Fruit fly (Drosophila melanogaster) whole organism, embryonic: ENCODE data around the gene CG42674.

ENCODE experiments used
- Abd-B ChIP-seq: fragments of 200-800 bp; sonication (Bioruptor generic); optimal IDR thresholded peaks from 2 replicates; lab custom pipeline; 2018; ENCODE audit warnings: missing biosample characterization, mild to moderate bottlenecking, missing genetic modification characterization, moderate library complexity
- B-H2 ChIP-seq: fragments of 200-800 bp; sonication (Bioruptor generic); optimal IDR thresholded peaks from 2 replicates; lab custom pipeline; 2018; ENCODE audit warnings: missing biosample characterization, mild to moderate bottlenecking, missing genetic modification characterization
- CG11398 ChIP-seq: fragments of 200-800 bp; sonication (Bioruptor generic); optimal IDR thresholded peaks from 2 replicates; lab custom pipeline; 2016; ENCODE audit warnings: missing biosample characterization, missing genetic modification characterization
- CG12155 ChIP-seq: fragments of 200-800 bp; sonication (Bioruptor generic); optimal IDR thresholded peaks from 3 replicates; lab custom pipeline; 2016; ENCODE audit warnings: missing biosample characterization, missing genetic modification characterization
- CG12299 ChIP-seq: fragments of 200-800 bp; sonication (Bioruptor generic); optimal IDR thresholded peaks from 2 replicates; lab custom pipeline; 2018; ENCODE audit warnings: missing biosample characterization, mild to moderate bottlenecking, missing genetic modification characterization
- CG13296 ChIP-seq: fragments of 200-800 bp; sonication (Bioruptor generic); optimal IDR thresholded peaks from 3 replicates; lab custom pipeline; 2018; ENCODE audit warnings: missing biosample characterization, mild to moderate bottlenecking, missing genetic modification characterization
- CG15269 ChIP-seq: fragments of 200-800 bp; sonication (Bioruptor generic); optimal IDR thresholded peaks from 2 replicates; lab custom pipeline; 2018; ENCODE audit warnings: missing biosample characterization, mild to moderate bottlenecking, missing genetic modification characterization, moderate library complexity
- CG15479 ChIP-seq: fragments of 200-800 bp; sonication (Bioruptor generic); optimal IDR thresholded peaks from 3 replicates; lab custom pipeline; 2019; ENCODE audit warnings: missing biosample characterization, mild to moderate bottlenecking, missing genetic modification characterization, moderate library complexity
- CG1603 ChIP-seq: fragments of 200-800 bp; sonication (Bioruptor generic); optimal IDR thresholded peaks from 2 replicates; lab custom pipeline; 2019; ENCODE audit warnings: missing biosample characterization, mild to moderate bottlenecking, missing genetic modification characterization, moderate library complexity
- CG17385 ChIP-seq: fragments of 200-800 bp; sonication (Bioruptor generic); optimal IDR thresholded peaks from 3 replicates; lab custom pipeline; 2018; ENCODE audit warnings: missing biosample characterization, mild to moderate bottlenecking, missing genetic modification characterization
- CG2202 ChIP-seq: fragments of 200-800 bp; sonication (Bioruptor generic); optimal IDR thresholded peaks from 2 replicates; lab custom pipeline; 2018; ENCODE audit warnings: missing biosample characterization, mild to moderate bottlenecking, missing genetic modification characterization
- CG32767 ChIP-seq: fragments of 200-800 bp; sonication (Bioruptor generic); IDR thresholded peaks from 2 replicates; pipeline ENCODE4 v1.3.6; 2022; ENCODE audit warnings: missing biosample characterization, missing genetic modification characterization
- CG4404 ChIP-seq: fragments of 200-800 bp; sonication (Bioruptor generic); IDR thresholded peaks from 2 replicates; pipeline ENCODE4 v1.3.6; 2022; ENCODE audit warnings: missing biosample characterization, missing genetic modification characterization
- CG4707 ChIP-seq: fragments of 200-800 bp; sonication (Bioruptor generic); optimal IDR thresholded peaks from 2 replicates; lab custom pipeline; 2018; ENCODE audit warnings: missing biosample characterization, mild to moderate bottlenecking, missing genetic modification characterization, moderate library complexity
- CG4730 ChIP-seq: fragments of 200-800 bp; sonication (Bioruptor generic); IDR thresholded peaks from 2 replicates; pipeline ENCODE4 v1.3.6; 2022; ENCODE audit warnings: missing biosample characterization, missing genetic modification characterization
- CG5245 ChIP-seq: fragments of 200-800 bp; sonication (Bioruptor generic); optimal IDR thresholded peaks from 3 replicates; lab custom pipeline; 2016; ENCODE audit warnings: missing biosample characterization, missing genetic modification characterization
- CG6683 ChIP-seq: fragments of 200-800 bp; sonication (Bioruptor generic); optimal IDR thresholded peaks from 2 replicates; lab custom pipeline; 2017; ENCODE audit warnings: missing biosample characterization, mild to moderate bottlenecking, missing genetic modification characterization, missing genetic modification reagents
- CG7745 ChIP-seq: fragments of 200-800 bp; sonication (Bioruptor generic); optimal IDR thresholded peaks from 2 replicates; lab custom pipeline; 2018; ENCODE audit warnings: missing biosample characterization, mild to moderate bottlenecking, missing genetic modification characterization, moderate library complexity
- CG7786 ChIP-seq: fragments of 200-800 bp; sonication (Bioruptor generic); optimal IDR thresholded peaks from 2 replicates; lab custom pipeline; 2016; ENCODE audit warnings: missing biosample characterization, missing genetic modification characterization
- CG8924 ChIP-seq: fragments of 200-800 bp; optimal IDR thresholded peaks from 3 replicates; lab custom pipeline; 2019; ENCODE audit warnings: missing biosample characterization, mild to moderate bottlenecking, missing genetic modification characterization, moderate library complexity
- CTCF ChIP-seq: fragments of 200-800 bp; sonication (Bioruptor generic); optimal IDR thresholded peaks from 2 replicates; lab custom pipeline; 2017; ENCODE audit warnings: missing biosample characterization, mild to moderate bottlenecking, missing genetic modification characterization, moderate library complexity
- Dip2 ChIP-seq: fragments of 200-800 bp; sonication (Bioruptor generic); IDR thresholded peaks from 2 replicates; pipeline ENCODE4 v1.3.6; 2022; ENCODE audit warnings: missing biosample characterization, missing genetic modification characterization
- E2f1 ChIP-seq: fragments of 200-800 bp; sonication (Bioruptor generic); IDR thresholded peaks from 2 replicates; pipeline ENCODE4 v1.3.6; 2022; ENCODE audit warnings: missing biosample characterization, missing genetic modification characterization
- ERR ChIP-seq: fragments of 200-800 bp; sonication (Bioruptor generic); optimal IDR thresholded peaks from 2 replicates; lab custom pipeline; 2016; ENCODE audit warnings: missing biosample characterization, missing genetic modification characterization
- Ets65A ChIP-seq: fragments of 200-800 bp; sonication (Bioruptor generic); peaks from one replicate; lab custom pipeline; 2016; ENCODE audit warnings: missing biosample characterization, missing genetic modification characterization
- Fer2 ChIP-seq: fragments of 200-800 bp; sonication (Bioruptor generic); optimal IDR thresholded peaks from 2 replicates; lab custom pipeline; 2018; ENCODE audit warnings: missing biosample characterization, mild to moderate bottlenecking, missing genetic modification characterization, moderate library complexity
- HLH3B ChIP-seq: fragments of 200-800 bp; sonication (Bioruptor generic); IDR thresholded peaks from 2 replicates; pipeline ENCODE4 v1.3.6; 2022; ENCODE audit warnings: missing biosample characterization, missing genetic modification characterization
- Hand ChIP-seq: fragments of 200-800 bp; sonication (Bioruptor generic); optimal IDR thresholded peaks from 2 replicates; lab custom pipeline; 2017; ENCODE audit warnings: mild to moderate bottlenecking, missing biosample characterization, missing genetic modification reagents, missing genetic modification characterization
- MBD-R2 ChIP-seq: fragments of 200-800 bp; sonication (Bioruptor generic); IDR thresholded peaks from 2 replicates; pipeline ENCODE4 v1.3.6; 2022; ENCODE audit warnings: missing biosample characterization, missing genetic modification characterization
- Med ChIP-seq: fragments of 200-800 bp; sonication (Bioruptor generic); peaks from one replicate; lab custom pipeline; 2016; ENCODE audit warnings: missing biosample characterization, missing genetic modification characterization, mild to moderate bottlenecking, inconsistent platforms, moderate library complexity
- Opbp ChIP-seq: fragments of 200-800 bp; sonication (Bioruptor generic); IDR thresholded peaks from 3 replicates; pipeline ENCODE4 v1.3.6; 2022; ENCODE audit warnings: missing biosample characterization, missing genetic modification characterization; ENCODE audit not compliant: partially characterized antibody
- Xbp1 ChIP-seq: fragments of 200-800 bp; sonication (Bioruptor generic); optimal IDR thresholded peaks from 3 replicates; lab custom pipeline; 2016; ENCODE audit warnings: missing biosample characterization, mild to moderate bottlenecking, missing genetic modification characterization
- chinmo ChIP-seq: fragments of 200-800 bp; sonication (Bioruptor generic); IDR thresholded peaks from 4 replicates; pipeline ENCODE4 v1.3.6; 2022; ENCODE audit warnings: missing biosample characterization, missing genetic modification characterization; ENCODE audit not compliant: partially characterized antibody
- chm ChIP-seq: fragments of 200-800 bp; sonication (Bioruptor generic); IDR thresholded peaks from 2 replicates; pipeline ENCODE4 v1.3.6; 2022; ENCODE audit warnings: missing biosample characterization, missing genetic modification characterization
- ewg ChIP-seq: fragments of 200-800 bp; sonication (Bioruptor generic); optimal IDR thresholded peaks from 3 replicates; lab custom pipeline; 2017; ENCODE audit warnings: mild to moderate bottlenecking, missing biosample characterization, missing genetic modification reagents, missing genetic modification characterization
- grau ChIP-seq: fragments of 200-800 bp; optimal IDR thresholded peaks from 3 replicates; lab custom pipeline; 2019; ENCODE audit warnings: missing biosample characterization, mild to moderate bottlenecking, missing genetic modification characterization, moderate library complexity
- grn ChIP-seq: fragments of 200-800 bp; sonication (Bioruptor generic); optimal IDR thresholded peaks from 3 replicates; lab custom pipeline; 2017; ENCODE audit warnings: missing biosample characterization, missing genetic modification characterization
- knrl ChIP-seq: fragments of 200-800 bp; sonication (Bioruptor generic); IDR thresholded peaks from 3 replicates; pipeline ENCODE4 v1.3.6; 2022; ENCODE audit warnings: missing biosample characterization, missing genetic modification characterization; ENCODE audit not compliant: partially characterized antibody
- lola ChIP-seq, 3 experiments: fragments of >200 bp in 2 of 3; fragments of 200-800 bp in 1 of 3; sonication (Bioruptor generic) in 1 of 3; optimal IDR thresholded peaks; 2 replicates each; lab custom pipeline; 2017 to 2019; ENCODE audit warnings: missing biosample characterization in 3 of 3, missing genetic modification characterization in 3 of 3, mild to moderate bottlenecking in 1 of 3, moderate library complexity in 1 of 3
- lov ChIP-seq, 2 experiments: fragments of 200-800 bp in 1 of 2; fragments of >200 bp in 1 of 2; sonication (Bioruptor generic) in 1 of 2; IDR thresholded peaks in 1 of 2; optimal IDR thresholded peaks in 1 of 2; 2 replicates in 1 of 2; 3 replicates in 1 of 2; pipeline versions ENCODE4 v1.3.6 to Lab custom; 2017 to 2022; ENCODE audit warnings: missing biosample characterization in 1 of 2, missing genetic modification characterization in 1 of 2
- onecut ChIP-seq: fragments of 200-800 bp; sonication (Bioruptor generic); IDR thresholded peaks from 2 replicates; pipeline ENCODE4 v1.3.6; 2022; ENCODE audit warnings: missing biosample characterization, missing genetic modification characterization
- row ChIP-seq: fragments of 200-800 bp; sonication (Bioruptor generic); IDR thresholded peaks from 3 replicates; pipeline ENCODE4 v1.3.6; 2022; ENCODE audit warnings: missing biosample characterization, missing genetic modification characterization
- sisA ChIP-seq: fragments of 200-800 bp; sonication (Bioruptor generic); IDR thresholded peaks from 2 replicates; pipeline ENCODE4 v1.3.6; 2022; ENCODE audit warnings: missing biosample characterization, missing genetic modification characterization
- slbo ChIP-seq: fragments of 200-800 bp; sonication (Bioruptor generic); IDR thresholded peaks from 2 replicates; pipeline ENCODE4 v1.3.6; 2022; ENCODE audit warnings: missing biosample characterization, missing genetic modification characterization
- sna ChIP-seq: fragments of 200-800 bp; sonication (Bioruptor generic); IDR thresholded peaks from 2 replicates; pipeline ENCODE4 v1.3.6; 2022; ENCODE audit warnings: missing biosample characterization, missing genetic modification characterization; ENCODE audit not compliant: partially characterized antibody
- stwl ChIP-seq: fragments of 200-800 bp; sonication (Bioruptor generic); optimal IDR thresholded peaks from 3 replicates; lab custom pipeline; 2018; ENCODE audit warnings: missing biosample characterization, mild to moderate bottlenecking, missing genetic modification characterization, moderate library complexity
- sug ChIP-seq: fragments of 200-800 bp; optimal IDR thresholded peaks from 2 replicates; lab custom pipeline; 2019; ENCODE audit warnings: missing biosample characterization, mild to moderate bottlenecking, missing genetic modification characterization, moderate library complexity
- tio ChIP-seq: fragments of 200-800 bp; sonication (Bioruptor generic); optimal IDR thresholded peaks from 2 replicates; lab custom pipeline; 2017; ENCODE audit warnings: missing biosample characterization, missing genetic modification characterization, inconsistent platforms
- trem ChIP-seq: fragments of 200-800 bp; optimal IDR thresholded peaks from 3 replicates; lab custom pipeline; 2019; ENCODE audit warnings: missing biosample characterization, mild to moderate bottlenecking, missing genetic modification characterization, moderate library complexity

The CG42674 gene

DNA sequence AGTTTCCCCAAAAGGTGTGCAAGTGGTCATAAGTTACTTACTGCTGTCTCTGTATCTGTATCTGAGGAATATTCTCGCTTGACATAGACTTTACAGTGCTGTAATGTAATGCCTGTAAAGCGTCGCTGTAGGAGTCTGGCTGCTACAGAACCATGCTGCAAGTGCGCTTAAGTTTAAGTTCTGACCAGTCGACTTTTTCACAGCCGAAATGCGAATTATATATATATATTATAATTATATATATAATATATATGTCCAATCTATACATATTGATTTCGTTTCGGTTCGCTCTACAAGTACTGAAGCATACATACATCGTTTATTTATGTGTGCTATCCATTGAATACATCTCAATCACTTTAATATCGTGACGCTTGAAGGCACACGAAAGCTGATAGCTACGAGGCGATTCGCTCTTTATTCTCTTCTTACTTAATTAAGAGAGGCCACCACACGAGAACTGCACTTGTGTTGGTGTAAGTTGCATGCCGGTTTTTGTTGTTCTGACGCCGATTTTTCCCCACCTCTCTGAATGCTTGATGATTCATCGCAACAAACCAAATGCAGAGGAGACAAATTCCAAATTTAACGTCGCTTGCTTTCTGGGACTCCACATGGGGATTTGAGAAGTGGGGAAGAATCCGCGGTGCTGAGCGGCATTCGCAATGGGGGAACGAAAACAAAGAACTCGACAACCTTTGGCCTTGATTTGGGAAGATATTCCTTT lies 11.7 kb downstream of the CG42674 start (continued):
- no peak for TF ChIP-seq CG1603 (tag; lab: Kevin White, UChicago)
- peak; percentile 76; the same call in 1 of the 4 replicates for TF ChIP-seq chinmo
- no peak for TF ChIP-seq lov (optimal IDR thresholded peaks at IDR 0.05; lab: Kevin White, UChicago)
- TF ChIP-seq lov (GFP tag; IDR thresholded peaks at IDR 0.05; lab: Robert Waterston, UW), result no peak
- TF ChIP-seq tio (GFP tag; lab: Kevin White, UChicago), result no peak
- 0 out of 3 replicates have a peak, but pooled peaks have one; percentile 7 for TF ChIP-seq Opbp
- no peak for TF ChIP-seq ERR
- no peak for TF ChIP-seq CG4730
- TF ChIP-seq CG12299 (tag; lab: Kevin White, UChicago), result peak; percentile 1
- peak; percentile 40 for TF ChIP-seq CG15269 (tag; lab: Kevin White, UChicago)
- peak in 2 of 3 experiments; percentile 7 to 19 for TF ChIP-seq lola (GFP tag; optimal IDR thresholded peaks at IDR 0.05; lab: Kevin White, UChicago)
- TF ChIP-seq Med (GFP tag; lab: Kevin White, UChicago), result peak; percentile 61
- TF ChIP-seq trem (tag; lab: Kevin White, UChicago), result peak; percentile 16
- peak; percentile 27 for TF ChIP-seq CTCF (GFP tag; lab: Kevin White, UChicago)
- no peak for TF ChIP-seq CG6683
- TF ChIP-seq CG32767 (GFP tag; lab: Robert Waterston, UW), result no peak
- no peak for TF ChIP-seq CG7745 (tag; lab: Kevin White, UChicago)
- TF ChIP-seq Hand (GFP tag; lab: Kevin White, UChicago), result no peak
- peak; percentile 40 for TF ChIP-seq CG17385 (GFP tag; lab: Kevin White, UChicago)
- peak; percentile 8 for TF ChIP-seq CG8924 (tag; lab: Kevin White, UChicago)
- TF ChIP-seq row (GFP tag; lab: Robert Waterston, UW), result no peak
- TF ChIP-seq CG15479 (GFP tag; lab: Kevin White, UChicago), result no peak
- TF ChIP-seq MBD-R2, result no peak
- no peak for TF ChIP-seq CG4404 (GFP tag; lab: Robert Waterston, UW)
- TF ChIP-seq ewg (GFP tag; lab: Kevin White, UChicago), result peak; percentile 44
- TF ChIP-seq Abd-B, result peak; percentile 42
- TF ChIP-seq CG4707 (GFP tag; lab: Kevin White, UChicago), result peak; percentile 8
- no peak for TF ChIP-seq HLH3B
- no peak for TF ChIP-seq CG11398 (GFP tag; lab: Kevin White, UChicago)
- 0 out of 3 replicates have a peak, but pooled peaks have one; percentile 38 for TF ChIP-seq knrl (GFP tag; lab: Robert Waterston, UW)
- 0 out of 2 replicates have a peak, but pooled peaks have one; percentile 19 for TF ChIP-seq sna (GFP tag; lab: Robert Waterston, UW)
- no peak for TF ChIP-seq slbo (GFP tag; lab: Robert Waterston, UW)
- no peak for TF ChIP-seq CG12155 (GFP tag; lab: Kevin White, UChicago)
- peak; percentile 80 for TF ChIP-seq stwl (tag; lab: Kevin White, UChicago)
- no peak for TF ChIP-seq CG2202 (tag; lab: Kevin White, UChicago)
- no peak for TF ChIP-seq CG5245 (GFP tag; lab: Kevin White, UChicago)
- no peak for TF ChIP-seq sisA (GFP tag; lab: Robert Waterston, UW)
- peak; percentile 56 for TF ChIP-seq sug (tag; lab: Kevin White, UChicago)
- no peak for TF ChIP-seq onecut (GFP tag; lab: Robert Waterston, UW)
- TF ChIP-seq Xbp1 (GFP tag; lab: Kevin White, UChicago), result no peak
- TF ChIP-seq grau (tag; lab: Kevin White, UChicago), result peak; percentile 14
- TF ChIP-seq Ets65A (GFP tag; lab: Kevin White, UChicago), result peak; percentile 75
- TF ChIP-seq B-H2 (GFP tag; lab: Kevin White, UChicago), result peak; percentile 12
- TF ChIP-seq CG13296 (GFP tag; lab: Kevin White, UChicago), result no peak
- TF ChIP-seq E2f1, result no peak
- TF ChIP-seq grn (GFP tag; lab: Kevin White, UChicago), result peak; percentile 0
- no peak for TF ChIP-seq CG7786 (GFP tag; lab: Kevin White, UChicago)
- TF ChIP-seq chm (GFP tag; lab: Robert Waterston, UW), result peak; percentile 78; the same call in 1 of the 2 replicates
- no peak for TF ChIP-seq Dip2 (GFP tag; lab: Robert Waterston, UW)
- no peak for TF ChIP-seq Fer2
